Worm (Caenorhabditis elegans) whole organism, midembryonic: ENCODE data around the gene rack-1.

ENCODE experiments used
- flt-1 ChIP-seq: fragments of 200-800 bp; sonication (Bioruptor generic); IDR thresholded peaks from 2 replicates; pipeline ENCODE4 v1.3.6; 2022; ENCODE audit warnings: missing genetic modification characterization, missing compliant biosample characterization
- ztf-29 ChIP-seq: fragments of 200-800 bp; sonication (Bioruptor generic); IDR thresholded peaks from 2 replicates; pipeline ENCODE4 v1.3.6; 2022; ENCODE audit warnings: missing genetic modification reagents, missing genetic modification characterization, missing compliant biosample characterization

ce11 chrIV:10161706-10162105 lies 14.8 kb upstream of the rack-1 start, which contains the start of gene pps-1:
- TF ChIP-seq flt-1 (GFP tag; lab: Robert Waterston, UW): no peak
- TF ChIP-seq ztf-29 (GFP tag; lab: Robert Waterston, UW): no peak
